Fruit fly (Drosophila melanogaster) whole organism, adult: ENCODE results near the gene CG14043.

Experiments used
- CG11617 ChIP-seq: fragments of 200-800 bp; sonication (Bioruptor generic); optimal IDR thresholded peaks from 2 replicates; lab custom pipeline; 2017; ENCODE audit warnings: mild to moderate bottlenecking, missing biosample characterization, missing genetic modification reagents, missing genetic modification characterization
- CG12768 ChIP-seq: fragments of 200-800 bp; sonication (Bioruptor generic); optimal IDR thresholded peaks from 2 replicates; lab custom pipeline; 2017; ENCODE audit warnings: missing biosample characterization, missing genetic modification characterization, mild to moderate bottlenecking, moderate library complexity, missing genetic modification reagents
- CG14711 ChIP-seq: fragments of 200-800 bp; sonication (Bioruptor generic); optimal IDR thresholded peaks from 2 replicates; lab custom pipeline; 2018; ENCODE audit warnings: missing biosample characterization, mild to moderate bottlenecking, missing genetic modification characterization, moderate library complexity
- CG1620 ChIP-seq: fragments of 200-800 bp; sonication (Bioruptor generic); optimal IDR thresholded peaks from 2 replicates; lab custom pipeline; 2016; ENCODE audit warnings: missing biosample characterization, missing genetic modification characterization
- CG33017 ChIP-seq: fragments of 200-800 bp; sonication (Bioruptor generic); optimal IDR thresholded peaks from 2 replicates; lab custom pipeline; 2018; ENCODE audit warnings: missing biosample characterization, mild to moderate bottlenecking, missing genetic modification characterization, moderate library complexity
- CG5204 ChIP-seq: fragments of 200-800 bp; sonication (Bioruptor generic); optimal IDR thresholded peaks from 2 replicates; lab custom pipeline; 2016; ENCODE audit warnings: missing biosample characterization, missing genetic modification characterization
- CG7045 ChIP-seq: fragments of 200-800 bp; sonication (Bioruptor generic); optimal IDR thresholded peaks from 2 replicates; lab custom pipeline; 2017; ENCODE audit warnings: missing biosample characterization, mild to moderate bottlenecking, missing genetic modification characterization
- CG7101 ChIP-seq: fragments of 200-800 bp; sonication (Bioruptor generic); optimal IDR thresholded peaks from 2 replicates; lab custom pipeline; 2018; ENCODE audit warnings: missing biosample characterization, mild to moderate bottlenecking, missing genetic modification characterization, moderate library complexity
- Clk ChIP-seq: fragments of 200-800 bp; sonication (Bioruptor generic); optimal IDR thresholded peaks from 2 replicates; lab custom pipeline; 2017; ENCODE audit warnings: missing biosample characterization, missing genetic modification characterization
- Crg-1 ChIP-seq: fragments of 200-800 bp; sonication (Bioruptor generic); optimal IDR thresholded peaks from 2 replicates; lab custom pipeline; 2016; ENCODE audit warnings: missing biosample characterization, missing genetic modification characterization
- Hr96 ChIP-seq: fragments of 200-800 bp; sonication (Bioruptor generic); optimal IDR thresholded peaks from 2 replicates; lab custom pipeline; 2016; ENCODE audit warnings: missing biosample characterization, missing genetic modification characterization
- Mnt ChIP-seq: fragments of 200-800 bp; sonication (Bioruptor generic); optimal IDR thresholded peaks from 2 replicates; lab custom pipeline; 2016; ENCODE audit warnings: missing biosample characterization, mild to moderate bottlenecking, missing genetic modification characterization
- bab1 ChIP-seq: fragments of 200-800 bp; sonication (Bioruptor generic); optimal IDR thresholded peaks from 3 replicates; lab custom pipeline; 2019; ENCODE audit warnings: missing biosample characterization, mild to moderate bottlenecking, missing genetic modification characterization, moderate library complexity
- cic ChIP-seq: fragments of 200-800 bp; sonication (Bioruptor generic); optimal IDR thresholded peaks from 2 replicates; lab custom pipeline; 2017; ENCODE audit warnings: missing biosample characterization, mild to moderate bottlenecking, missing genetic modification characterization, moderate library complexity
- cnc ChIP-seq, 2 experiments: fragments of >200 bp; optimal IDR thresholded peaks; 2 replicates each; lab custom pipeline; 2017
- kay ChIP-seq: fragments of 200-800 bp; sonication (Bioruptor generic); peaks from one replicate; lab custom pipeline; 2016; ENCODE audit warnings: missing biosample characterization, missing genetic modification characterization, borderline replicate concordance
- ovo ChIP-seq: fragments of 200-800 bp; sonication (Bioruptor generic); optimal IDR thresholded peaks from 2 replicates; lab custom pipeline; 2016; ENCODE audit warnings: missing biosample characterization, missing genetic modification characterization
- pad ChIP-seq: fragments of 200-800 bp; sonication (Bioruptor generic); optimal IDR thresholded peaks from 3 replicates; lab custom pipeline; 2017; ENCODE audit warnings: missing biosample characterization, missing genetic modification characterization, mild to moderate bottlenecking, moderate library complexity, missing genetic modification reagents
- tj ChIP-seq: fragments of 200-800 bp; sonication (Bioruptor generic); optimal IDR thresholded peaks from 3 replicates; lab custom pipeline; 2017; ENCODE audit warnings: missing biosample characterization, mild to moderate bottlenecking, missing genetic modification characterization, moderate library complexity
- toe ChIP-seq: fragments of 200-800 bp; sonication (Bioruptor generic); optimal IDR thresholded peaks from 2 replicates; lab custom pipeline; 2016; ENCODE audit warnings: missing biosample characterization, missing genetic modification characterization

CG14043 gene

DNA sequence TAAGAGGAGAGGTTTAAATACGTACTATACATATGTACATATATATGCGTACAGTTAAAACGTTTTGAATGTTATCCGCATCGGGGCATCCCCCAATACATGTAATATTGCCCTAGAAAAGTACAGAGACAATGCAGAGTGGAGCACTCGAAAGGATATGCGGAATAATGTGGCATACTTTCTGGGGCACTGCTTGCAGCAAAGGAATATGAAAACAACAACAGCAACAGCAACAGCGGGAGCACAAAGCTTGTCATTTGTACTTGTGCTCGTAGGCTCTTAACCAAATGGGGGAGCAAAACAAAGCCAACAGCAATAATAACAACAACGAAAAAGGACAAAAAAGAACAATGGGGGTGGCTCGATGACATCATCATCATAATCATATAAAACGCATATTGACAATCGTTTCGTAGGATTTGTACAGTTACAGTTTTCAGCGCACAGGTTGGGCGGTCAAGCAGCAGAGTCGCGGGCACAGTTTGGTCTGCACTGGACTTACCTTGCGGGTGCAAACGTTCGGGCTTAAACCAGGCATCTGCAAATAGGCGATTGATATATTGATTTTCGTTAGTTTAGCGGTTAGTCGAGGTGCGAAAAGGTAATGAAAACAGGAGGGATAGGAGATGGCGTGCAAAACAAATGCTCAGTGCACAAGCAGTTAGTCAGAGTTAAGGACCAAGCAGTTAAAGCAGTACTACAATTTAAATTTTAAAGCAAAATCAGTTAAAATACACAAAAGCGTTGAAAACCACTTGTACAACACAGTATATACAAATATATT, 32.4 kb downstream of the CG14043 start:
- TF ChIP-seq cnc (optimal IDR thresholded peaks at IDR 0.05; lab: Kevin White, UChicago) (no peak), CG7101 (tag; lab: Kevin White, UChicago) (no peak), CG5204 (no peak), Crg-1 (no peak), CG11617 (no peak), kay (GFP tag; lab: Kevin White, UChicago) (no peak), CG12768 (GFP tag; lab: Kevin White, UChicago) (no peak), bab1 (GFP tag; lab: Kevin White, UChicago) (no peak), tj (GFP tag; lab: Kevin White, UChicago) (no peak), toe (GFP tag; lab: Kevin White, UChicago) (no peak), CG7045 (GFP tag; lab: Kevin White, UChicago) (no peak), CG33017 (tag; lab: Kevin White, UChicago) (no peak), CG14711 (tag; lab: Kevin White, UChicago) (no peak), pad (GFP tag; lab: Kevin White, UChicago) (no peak), Clk (GFP tag; lab: Kevin White, UChicago) (no peak), CG1620 (GFP tag; lab: Kevin White, UChicago) (no peak), ovo (GFP tag; lab: Kevin White, UChicago) (no peak), Hr96 (no peak), cic (GFP tag; lab: Kevin White, UChicago) (no peak), Mnt (no peak)

DNA sequence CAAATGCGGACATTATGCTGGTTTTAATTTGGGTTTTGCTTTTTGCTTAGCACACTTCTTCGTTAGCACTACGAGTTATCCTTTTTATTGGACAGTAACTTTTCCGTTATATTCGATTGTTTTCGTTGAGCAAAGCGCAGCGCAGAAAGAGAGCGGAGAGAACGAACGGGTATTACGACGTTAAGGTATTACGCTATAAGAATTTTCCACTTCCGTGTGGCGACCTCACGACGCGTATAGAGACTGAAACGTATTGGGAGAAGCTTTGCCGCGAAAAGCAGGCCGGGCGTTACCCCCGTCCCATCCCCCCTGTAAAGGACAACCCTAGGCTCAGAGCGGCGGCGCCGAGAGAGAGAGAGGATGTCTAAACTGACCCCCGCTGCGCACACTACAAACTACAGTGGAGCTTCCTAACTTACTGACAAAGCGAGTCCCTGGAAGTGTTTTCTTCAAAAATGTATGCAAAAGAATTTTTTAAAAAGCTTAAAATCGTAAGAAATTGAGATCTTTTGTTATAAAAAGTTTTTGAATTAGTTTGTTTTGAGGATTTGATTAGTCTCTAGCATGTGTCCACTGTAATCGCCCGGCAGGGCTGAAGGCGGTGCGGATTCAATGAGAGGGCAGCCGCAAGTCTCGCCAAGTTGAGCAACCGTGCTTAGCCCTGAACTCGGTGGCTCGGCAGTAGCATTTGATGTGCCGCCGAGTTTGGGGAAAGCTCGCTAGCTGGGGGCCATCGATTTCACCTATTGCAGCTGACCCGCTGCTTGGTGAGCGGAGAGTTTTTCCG, 33.4 kb downstream of the CG14043 start:
- TF ChIP-seq Crg-1 (peak; percentile 89), CG7101 (tag; lab: Kevin White, UChicago) (peak; percentile 96), CG1620 (GFP tag; lab: Kevin White, UChicago) (peak; percentile 78), CG33017 (tag; lab: Kevin White, UChicago) (peak; percentile 96), CG7045 (GFP tag; lab: Kevin White, UChicago) (peak; percentile 97), ovo (GFP tag; lab: Kevin White, UChicago) (peak; percentile 31), CG5204 (peak; percentile 96), cic (GFP tag; lab: Kevin White, UChicago) (peak; percentile 69), kay (GFP tag; lab: Kevin White, UChicago) (no peak), CG12768 (GFP tag; lab: Kevin White, UChicago) (peak; percentile 97), Hr96 (peak; percentile 93), Mnt (peak; percentile 76), bab1 (GFP tag; lab: Kevin White, UChicago) (peak; percentile 89), toe (GFP tag; lab: Kevin White, UChicago) (peak; percentile 93), cnc (optimal IDR thresholded peaks at IDR 0.05; lab: Kevin White, UChicago) (no peak), CG11617 (peak; percentile 88), pad (GFP tag; lab: Kevin White, UChicago) (peak; percentile 80), CG14711 (tag; lab: Kevin White, UChicago) (peak; percentile 90), Clk (GFP tag; lab: Kevin White, UChicago) (peak; percentile 95), tj (GFP tag; lab: Kevin White, UChicago) (peak; percentile 48)

DNA sequence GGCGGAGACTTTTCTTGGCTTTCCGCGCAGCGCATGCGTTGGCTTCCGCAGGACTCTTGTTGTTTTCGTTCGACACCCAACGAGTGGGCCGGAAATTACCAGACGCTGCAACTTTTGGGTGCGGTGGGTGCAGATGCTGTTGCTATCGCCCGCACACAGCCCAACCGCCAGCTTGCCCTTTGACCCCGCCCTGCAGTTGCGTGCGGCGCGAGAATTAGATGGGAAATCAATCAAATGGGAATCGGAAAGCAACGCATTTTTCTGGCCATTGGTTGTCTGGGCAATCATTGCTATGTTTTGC, 33.9 kb downstream of the CG14043 start:
- TF ChIP-seq CG11617: no peak
- no peak for TF ChIP-seq tj (GFP tag; lab: Kevin White, UChicago)
- TF ChIP-seq toe (GFP tag; lab: Kevin White, UChicago): no peak
- TF ChIP-seq CG12768 (GFP tag; lab: Kevin White, UChicago): no peak
- TF ChIP-seq Hr96: no peak
- no peak for TF ChIP-seq cic (GFP tag; lab: Kevin White, UChicago)
- TF ChIP-seq cnc (optimal IDR thresholded peaks at IDR 0.05; lab: Kevin White, UChicago): no peak
- no peak for TF ChIP-seq Crg-1

DNA sequence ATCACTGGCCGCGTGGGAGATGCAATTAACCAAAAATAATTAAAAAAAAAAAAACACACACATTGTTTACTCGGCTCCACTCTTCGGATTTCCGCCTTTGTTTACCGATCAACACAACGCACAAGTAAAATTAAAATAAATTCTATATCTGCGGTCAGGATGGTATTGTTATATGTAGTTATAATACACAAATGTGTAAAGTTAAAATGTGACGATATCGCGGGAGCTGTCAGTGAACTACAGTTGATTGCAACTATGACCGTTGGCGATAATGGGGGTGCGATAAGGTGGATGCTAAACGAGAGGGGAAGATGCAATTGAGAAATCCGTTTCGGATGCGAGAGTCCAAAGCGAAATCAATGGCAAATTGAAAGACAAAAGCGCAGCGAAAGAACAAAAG, 34.8 kb downstream of the CG14043 start:
- no peak for TF ChIP-seq cnc (optimal IDR thresholded peaks at IDR 0.05; lab: Kevin White, UChicago)
- no peak for TF ChIP-seq CG14711 (tag; lab: Kevin White, UChicago)
- peak; percentile 42 for TF ChIP-seq ovo (GFP tag; lab: Kevin White, UChicago)
- TF ChIP-seq CG7045 (GFP tag; lab: Kevin White, UChicago): no peak
- TF ChIP-seq Hr96: no peak

DNA sequence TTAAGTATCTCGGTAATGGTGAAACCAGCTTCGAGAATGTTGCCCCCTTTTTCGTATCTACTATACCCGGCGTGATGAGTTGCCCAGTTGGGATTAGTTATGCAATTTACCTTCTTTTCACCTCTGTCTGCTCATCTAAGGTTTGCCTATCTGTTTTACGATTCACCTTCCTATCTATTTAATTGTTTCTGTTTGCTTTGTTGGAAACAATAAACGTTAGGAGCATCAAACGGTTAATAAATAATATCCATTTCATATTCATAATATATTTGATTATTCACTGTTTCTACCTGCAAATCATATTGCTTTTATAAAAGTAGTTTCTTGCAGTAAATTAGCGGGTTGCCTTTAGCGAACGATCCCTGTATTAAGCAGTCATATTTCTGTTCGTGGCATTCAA, 35.8 kb downstream of the CG14043 start:
- peak; percentile 76 for TF ChIP-seq CG33017 (tag; lab: Kevin White, UChicago)
- peak; percentile 65 for TF ChIP-seq CG7101 (tag; lab: Kevin White, UChicago)
- peak; percentile 65 for TF ChIP-seq cic (GFP tag; lab: Kevin White, UChicago)
- TF ChIP-seq CG12768 (GFP tag; lab: Kevin White, UChicago): peak; percentile 60
- TF ChIP-seq CG1620 (GFP tag; lab: Kevin White, UChicago): no peak
- TF ChIP-seq CG14711 (tag; lab: Kevin White, UChicago): peak; percentile 53
- peak; percentile 39 for TF ChIP-seq CG7045 (GFP tag; lab: Kevin White, UChicago)
- TF ChIP-seq Mnt: no peak
- TF ChIP-seq pad (GFP tag; lab: Kevin White, UChicago): peak; percentile 22
- TF ChIP-seq toe (GFP tag; lab: Kevin White, UChicago): no peak
- TF ChIP-seq tj (GFP tag; lab: Kevin White, UChicago): peak; percentile 4
- TF ChIP-seq bab1 (GFP tag; lab: Kevin White, UChicago): peak; percentile 40
- peak; percentile 13 for TF ChIP-seq CG11617
- TF ChIP-seq ovo (GFP tag; lab: Kevin White, UChicago): peak; percentile 25
